In genomic region chrX:340809-341208, dm6 we compare ENCODE assay signal across 3 fruit fly cellular contexts.
TF ChIP-seq lines count a peak whose summit lies in the region.

No protein-coding gene starts in this region.

- TF ChIP-seq CTCF in whole organism, embryonic (GFP tag; optimal IDR thresholded peaks at IDR 0.05; lab: Kevin White, UChicago) = no peak

TF ChIP-seq in whole organism, embryonic, 481 proteins besides CTCF, POLR2A, EP300 and RAD21:
- TF ChIP-seq vvl (GFP tag; IDR thresholded peaks at IDR 0.05; lab: Robert Waterston, UW) (peak; percentile 40), row (GFP tag; IDR thresholded peaks at IDR 0.05; lab: Robert Waterston, UW) (0 out of 3 replicates have a peak, but pooled peaks have one; percentile 23), Drgx (GFP tag; IDR thresholded peaks at IDR 0.05; lab: Robert Waterston, UW) (peak; percentile 32; the same call in 1 of the 2 replicates), Awh (GFP tag; IDR thresholded peaks at IDR 0.05; lab: Robert Waterston, UW) (no peak)

TF ChIP-seq in whole organism, prepupa, 60 proteins besides CTCF, POLR2A, EP300 and RAD21 (continues in another document):
- TF ChIP-seq Gug (GFP tag; IDR thresholded peaks at IDR 0.05; lab: Robert Waterston, UW) (no peak), CG4318 (GFP tag; optimal IDR thresholded peaks at IDR 0.05; lab: Kevin White, UChicago) (no peak), cyc (GFP tag; optimal IDR thresholded peaks at IDR 0.05; lab: Kevin White, UChicago) (peak; percentile 3), dac (GFP tag; optimal IDR thresholded peaks at IDR 0.05; lab: Kevin White, UChicago) (no peak), CG31627 (GFP tag; optimal IDR thresholded peaks at IDR 0.05; lab: Kevin White, UChicago) (no peak), CG6163 (GFP tag; IDR thresholded peaks at IDR 0.05; lab: Robert Waterston, UW) (0 out of 3 replicates have a peak, but pooled peaks have one; percentile 24), CG6808 (GFP tag; optimal IDR thresholded peaks at IDR 0.05; lab: Kevin White, UChicago) (no peak), CG9139 (GFP tag; optimal IDR thresholded peaks at IDR 0.05; lab: Kevin White, UChicago) (no peak), Eip75B (GFP tag; optimal IDR thresholded peaks at IDR 0.05; lab: Kevin White, UChicago) (peak; percentile 6), CG10669 (GFP tag; optimal IDR thresholded peaks at IDR 0.05; lab: Kevin White, UChicago) (no peak), salr (GFP tag; optimal IDR thresholded peaks at IDR 0.05; lab: Kevin White, UChicago) (no peak), Eip78C (GFP tag; lab: Kevin White, UChicago) (peak; percentile 89), achi (GFP tag; optimal IDR thresholded peaks at IDR 0.05; lab: Kevin White, UChicago) (peak; percentile 8), ss (GFP tag; optimal IDR thresholded peaks at IDR 0.05; lab: Kevin White, UChicago) (peak in 1 of 2 experiments; percentile 49), Hr4 (GFP tag; optimal IDR thresholded peaks at IDR 0.05; lab: Kevin White, UChicago) (peak; percentile 41), CG3919 (GFP tag; optimal IDR thresholded peaks at IDR 0.05; lab: Kevin White, UChicago) (peak; percentile 51), Blimp-1 (GFP tag; optimal IDR thresholded peaks at IDR 0.05; lab: Kevin White, UChicago) (no peak), Hr38 (GFP tag; optimal IDR thresholded peaks at IDR 0.05; lab: Kevin White, UChicago) (no peak), fd59A (GFP tag; optimal IDR thresholded peaks at IDR 0.05; lab: Kevin White, UChicago) (no peak), eg (GFP tag; IDR thresholded peaks at IDR 0.05; lab: Robert Waterston, UW) (no peak), Eip93F (GFP tag; optimal IDR thresholded peaks at IDR 0.05; lab: Kevin White, UChicago) (no peak), CG1621 (tag; optimal IDR thresholded peaks at IDR 0.05; lab: Kevin White, UChicago) (no peak), Ets21C (GFP tag; optimal IDR thresholded peaks at IDR 0.05; lab: Kevin White, UChicago) (no peak), CG16779 (tag; optimal IDR thresholded peaks at IDR 0.05; lab: Kevin White, UChicago) (no peak), CG11902 (GFP tag; optimal IDR thresholded peaks at IDR 0.05; lab: Kevin White, UChicago) (peak; percentile 14), topi (GFP tag; optimal IDR thresholded peaks at IDR 0.05; lab: Kevin White, UChicago) (peak; percentile 31), dsx (GFP tag; optimal IDR thresholded peaks at IDR 0.05; lab: Kevin White, UChicago; ENCODE audit: poor library complexity, severe bottlenecking) (no peak), Sox14 (GFP tag; optimal IDR thresholded peaks at IDR 0.05; lab: Kevin White, UChicago) (no peak), Ets96B (tag; optimal IDR thresholded peaks at IDR 0.05; lab: Kevin White, UChicago) (no peak), CG15336 (GFP tag; IDR thresholded peaks at IDR 0.05; lab: Robert Waterston, UW) (no peak), OdsH (GFP tag; optimal IDR thresholded peaks at IDR 0.05; lab: Kevin White, UChicago) (peak; percentile 37), CG6792 (GFP tag; optimal IDR thresholded peaks at IDR 0.05; lab: Kevin White, UChicago) (peak; percentile 16), fd85E (GFP tag; optimal IDR thresholded peaks at IDR 0.05; lab: Kevin White, UChicago) (no peak), CG11762 (GFP tag; optimal IDR thresholded peaks at IDR 0.05; lab: Kevin White, UChicago; ENCODE audit: insufficient read depth) (peak; percentile 2), CG6854 (GFP tag; optimal IDR thresholded peaks at IDR 0.05; lab: Kevin White, UChicago) (no peak), esn (GFP tag; optimal IDR thresholded peaks at IDR 0.05; lab: Kevin White, UChicago) (peak; percentile 25), CG34406 (GFP tag; optimal IDR thresholded peaks at IDR 0.05; lab: Kevin White, UChicago) (peak; percentile 47), Hr39 (GFP tag; optimal IDR thresholded peaks at IDR 0.05; lab: Kevin White, UChicago) (peak; percentile 8), svp (GFP tag; lab: Kevin White, UChicago) (peak; percentile 68), CG6276 (GFP tag; optimal IDR thresholded peaks at IDR 0.05; lab: Kevin White, UChicago) (no peak), Sox102F (GFP tag; optimal IDR thresholded peaks at IDR 0.05; lab: Kevin White, UChicago) (no peak), fkh (GFP tag; optimal IDR thresholded peaks at IDR 0.05; lab: Kevin White, UChicago) (no peak), Met (GFP tag; optimal IDR thresholded peaks at IDR 0.05; lab: Kevin White, UChicago) (no peak), vri (GFP tag; optimal IDR thresholded peaks at IDR 0.05; lab: Kevin White, UChicago) (no peak), acj6 (GFP tag; optimal IDR thresholded peaks at IDR 0.05; lab: Kevin White, UChicago) (peak; percentile 20)

TF ChIP-seq in whole organism, pupa, 21 proteins besides CTCF, POLR2A, EP300 and RAD21:
- TF ChIP-seq CG14655 (GFP tag; optimal IDR thresholded peaks at IDR 0.05; lab: Kevin White, UChicago) (no peak), CG15710 (tag; optimal IDR thresholded peaks at IDR 0.05; lab: Kevin White, UChicago) (no peak), Ets98B (GFP tag; IDR thresholded peaks at IDR 0.05; lab: Robert Waterston, UW) (peak; percentile 14; the same call in 1 of the 2 replicates), CG4496 (GFP tag; IDR thresholded peaks at IDR 0.05; lab: Robert Waterston, UW) (peak; percentile 25; the same call in 1 of the 3 replicates), gl (tag; optimal IDR thresholded peaks at IDR 0.05; lab: Kevin White, UChicago) (no peak), fd96Ca (GFP tag; IDR thresholded peaks at IDR 0.05; lab: Robert Waterston, UW) (no peak), CG10348 (GFP tag; IDR thresholded peaks at IDR 0.05; lab: Robert Waterston, UW) (no peak), CG12605 (GFP tag; IDR thresholded peaks at IDR 0.05; lab: Robert Waterston, UW) (no peak), CG8159 (tag; optimal IDR thresholded peaks at IDR 0.05; lab: Kevin White, UChicago) (peak; percentile 47), D1 (tag; optimal IDR thresholded peaks at IDR 0.05; lab: Kevin White, UChicago) (no peak), CG32121 (GFP tag; IDR thresholded peaks at IDR 0.05; lab: Robert Waterston, UW) (0 out of 2 replicates have a peak, but pooled peaks have one; percentile 17), CG17806 (tag; optimal IDR thresholded peaks at IDR 0.05; lab: Kevin White, UChicago) (no peak), Pif1B (GFP tag; optimal IDR thresholded peaks at IDR 0.05; lab: Kevin White, UChicago) (no peak), EcR (GFP tag; optimal IDR thresholded peaks at IDR 0.05; lab: Kevin White, UChicago) (no peak), CG8301 (tag; optimal IDR thresholded peaks at IDR 0.05; lab: Kevin White, UChicago) (no peak), rn (GFP tag; IDR thresholded peaks at IDR 0.05; lab: Robert Waterston, UW) (no peak), CG13204 (GFP tag; optimal IDR thresholded peaks at IDR 0.05; lab: Kevin White, UChicago) (no peak), Snoo (tag; optimal IDR thresholded peaks at IDR 0.05; lab: Kevin White, UChicago) (no peak), Pif1A (GFP tag; optimal IDR thresholded peaks at IDR 0.05; lab: Kevin White, UChicago) (peak; percentile 16), CG34367 (tag; optimal IDR thresholded peaks at IDR 0.05; lab: Kevin White, UChicago) (no peak), CG9948 (tag; optimal IDR thresholded peaks at IDR 0.05; lab: Kevin White, UChicago) (no peak)

Comparison
In these comparisons a context has a peak if more than half of its experiments do, and no peak if none do; other contexts are left out.
1. Of the 7 proteins assayed by ChIP-seq in both whole organism, embryonic and whole organism, prepupa: peak only in whole organism, embryonic: none; only in whole organism, prepupa: Hr39; in both: none; in neither: 6.